Worm (Caenorhabditis elegans) whole organism, L1 larva: ENCODE measurements around the gene T09A5.15.

Experiments
- egl-27 ChIP-seq, 2 experiments: fragments of 150-350 bp in 1 of 2; sonication (generic microtip); optimal IDR thresholded peaks; 3 replicates each; lab custom pipeline; 2017 to 2018; ENCODE audit warnings: missing biosample characterization in 2 of 2, missing genetic modification characterization in 2 of 2, missing genetic modification reagents in 2 of 2
- jun-1 ChIP-seq: fragments of 150-350 bp; optimal IDR thresholded peaks from 2 replicates; lab custom pipeline; 2014; ENCODE audit warnings: missing biosample characterization, missing genetic modification reagents, missing genetic modification characterization
- lin-13 ChIP-seq: fragments of 150-350 bp; optimal IDR thresholded peaks from 2 replicates; lab custom pipeline; 2014; ENCODE audit warnings: missing biosample characterization, missing genetic modification reagents, missing genetic modification characterization
- lsy-2 ChIP-seq, 2 experiments: fragments of 150-350 bp; optimal IDR thresholded peaks; 2 replicates each; lab custom pipeline; 2014; ENCODE audit warnings: missing biosample characterization in 2 of 2, missing genetic modification characterization in 2 of 2
- mep-1 ChIP-seq: fragments of 150-350 bp; optimal IDR thresholded peaks from 2 replicates; lab custom pipeline; 2014; ENCODE audit warnings: missing biosample characterization, missing genetic modification characterization
- nhr-237 ChIP-seq: fragments of 150-350 bp; optimal IDR thresholded peaks from 2 replicates; lab custom pipeline; 2014; ENCODE audit warnings: missing biosample characterization, missing genetic modification characterization
- snpc-4 ChIP-seq: fragments of 150-350 bp; optimal IDR thresholded peaks from 2 replicates; lab custom pipeline; 2014; ENCODE audit warnings: missing biosample characterization, missing genetic modification characterization

DNA sequence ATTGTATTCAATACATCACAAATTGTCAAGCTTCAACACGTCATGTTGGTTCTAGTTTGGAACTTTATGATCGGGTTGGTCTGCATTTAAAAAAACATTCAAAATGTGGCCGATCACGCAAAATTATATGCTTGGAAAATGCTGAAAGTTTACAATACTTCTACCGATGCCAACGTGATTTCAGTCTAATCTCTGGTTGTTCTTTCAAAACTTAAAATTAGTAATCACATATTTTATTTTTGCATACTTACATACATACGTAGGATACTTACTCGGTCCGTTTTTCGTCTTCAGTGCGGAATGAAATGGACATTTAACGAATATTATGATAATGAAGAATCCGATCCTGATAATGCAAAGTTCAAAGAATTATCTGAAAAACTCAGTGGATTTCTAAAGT, 32.7 kb upstream of the T09A5.15 start, which contains the start of gene srw-62:
- no peak for TF ChIP-seq jun-1
- no peak for TF ChIP-seq mep-1 (tag; lab: Kevin White, UChicago)
- no peak for TF ChIP-seq lsy-2 (tag; optimal IDR thresholded peaks at IDR 0.05; lab: Kevin White, UChicago)
- TF ChIP-seq egl-27 (tag; optimal IDR thresholded peaks at IDR 0.05; lab: Kevin White, UChicago): no peak
- no peak for TF ChIP-seq lin-13 (GFP tag; lab: Kevin White, UChicago)
- no peak for TF ChIP-seq nhr-237 (tag; lab: Kevin White, UChicago)
- TF ChIP-seq snpc-4 (tag; lab: Kevin White, UChicago): no peak
